Worm (Caenorhabditis elegans) whole organism, mixed stage, embryonic: ENCODE results near the gene pgp-13.

Experiments
- elt-1 ChIP-seq: sonication (generic microtip); optimal IDR thresholded peaks from 2 replicates; lab custom pipeline; 2017; ENCODE audit warnings: missing genetic modification characterization, mild to moderate bottlenecking, missing compliant biosample characterization, antibody characterized with exemption, moderate library complexity, borderline replicate concordance; ENCODE audit not compliant: insufficient read depth
- elt-3 ChIP-seq: fragments of 150-350 bp; optimal IDR thresholded peaks from 2 replicates; lab custom pipeline; 2014; ENCODE audit warnings: missing biosample characterization, missing genetic modification characterization
- flh-1 ChIP-seq: fragments of 200-800 bp; sonication (Bioruptor generic); optimal IDR thresholded peaks from 2 replicates; lab custom pipeline; 2018; ENCODE audit warnings: mild to moderate bottlenecking, missing genetic modification characterization, moderate library complexity, missing compliant biosample characterization
- hlh-1 ChIP-seq: fragments of 150-350 bp; optimal IDR thresholded peaks from 2 replicates; lab custom pipeline; 2014; ENCODE audit warnings: missing biosample characterization, missing genetic modification reagents, missing genetic modification characterization
- lin-13 ChIP-seq: fragments of 150-350 bp; optimal IDR thresholded peaks from 2 replicates; lab custom pipeline; 2014; ENCODE audit warnings: missing biosample characterization, missing genetic modification characterization
- nhr-2 ChIP-seq: fragments of 150-350 bp; optimal IDR thresholded peaks from 2 replicates; lab custom pipeline; 2014; ENCODE audit warnings: missing biosample characterization, missing genetic modification characterization
- nhr-237 ChIP-seq: fragments of 150-350 bp; optimal IDR thresholded peaks from 2 replicates; lab custom pipeline; 2014; ENCODE audit warnings: missing biosample characterization, missing genetic modification characterization
- nhr-76 ChIP-seq: sonication (generic microtip); optimal IDR thresholded peaks from 2 replicates; lab custom pipeline; 2017; ENCODE audit warnings: missing biosample characterization, missing genetic modification characterization
- pha-4 ChIP-seq: fragments of 150-350 bp; optimal IDR thresholded peaks from 2 replicates; lab custom pipeline; 2018; ENCODE audit warnings: missing biosample characterization, missing genetic modification reagents, missing genetic modification characterization
- snpc-4 ChIP-seq: fragments of 150-350 bp; optimal IDR thresholded peaks from 2 replicates; lab custom pipeline; 2014; ENCODE audit warnings: missing biosample characterization, missing genetic modification characterization
- sptf-1 ChIP-seq: sonication (generic microtip); optimal IDR thresholded peaks from 2 replicates; lab custom pipeline; 2017; ENCODE audit warnings: mild to moderate bottlenecking, missing genetic modification characterization, moderate library complexity, missing compliant biosample characterization
- unc-39 ChIP-seq: fragments of 150-350 bp; optimal IDR thresholded peaks from 2 replicates; lab custom pipeline; 2014; ENCODE audit warnings: missing biosample characterization, missing genetic modification characterization
- unc-62 ChIP-seq: fragments of 150-350 bp; optimal IDR thresholded peaks from 2 replicates; lab custom pipeline; 2014; ENCODE audit warnings: missing biosample characterization, missing genetic modification reagents, missing genetic modification characterization

DNA sequence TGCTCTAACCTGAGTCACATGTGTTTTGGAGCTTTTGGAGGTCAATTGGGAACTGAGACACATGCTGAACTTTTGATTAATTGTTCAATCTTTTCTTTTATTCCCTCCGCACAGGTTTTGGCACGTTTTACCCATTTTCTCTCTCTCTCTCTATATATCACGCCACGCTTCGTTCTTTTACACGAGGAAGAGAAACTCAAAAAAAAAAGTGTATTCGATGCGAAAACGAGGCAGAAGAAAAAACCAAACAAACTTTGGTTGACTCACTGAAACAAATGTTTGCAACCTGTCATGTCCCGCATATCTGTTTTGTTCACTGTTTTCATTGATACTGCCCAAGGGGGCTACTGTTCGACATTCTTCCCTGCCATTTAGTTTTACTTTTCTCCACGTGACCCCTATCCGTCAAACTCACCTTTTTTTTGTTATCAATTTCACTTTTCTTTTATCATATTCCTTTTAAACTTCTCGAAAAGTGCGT, 22.8 kb downstream of the pgp-13 start:
- TF ChIP-seq nhr-76 (tag; lab: Kevin White, UChicago) (no peak), unc-39 (no peak), sptf-1 (no peak), unc-62 (no peak), snpc-4 (tag; lab: Kevin White, UChicago) (no peak), hlh-1 (tag; lab: Kevin White, UChicago) (no peak), nhr-2 (no peak), nhr-237 (tag; lab: Kevin White, UChicago) (no peak), elt-1 (tag; lab: Kevin White, UChicago) (no peak), elt-3 (no peak), flh-1 (GFP tag; lab: Kevin White, UChicago) (no peak), lin-13 (tag; lab: Kevin White, UChicago) (no peak), pha-4 (no peak)
